Worm (Caenorhabditis elegans): ENCODE data around the gene fbxb-34.

Gene fbxb-34

ce11 chrII:627913-628312 lies 40.3 kb downstream of the fbxb-34 start:
- TF ChIP-seq unc-62 (GFP tag; optimal IDR thresholded peaks at IDR 0.05): no peak

DNA sequence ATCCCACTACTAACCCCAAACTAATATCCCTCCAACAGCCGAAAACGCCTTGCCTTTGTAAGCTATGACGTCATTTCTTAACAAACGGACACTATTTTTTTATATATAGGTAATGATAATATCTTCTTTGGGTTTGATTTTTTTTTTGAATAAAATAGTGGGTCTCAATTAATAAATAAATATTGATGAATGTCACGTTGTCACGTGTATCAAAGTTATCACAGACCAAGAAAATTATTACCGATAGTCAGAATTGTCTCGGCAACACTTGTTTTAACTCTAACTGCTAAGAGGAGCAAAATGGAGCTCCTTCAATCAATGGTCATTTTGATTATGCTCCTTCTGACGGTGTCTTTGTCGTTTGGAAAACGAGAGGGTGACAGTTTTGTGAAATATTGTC lies 46.4 kb downstream of the fbxb-34 start, which contains the start of gene T04B8.1:
Gene T04B8.1, plus strand, starts transcription at position 301 of the 400 bp plus-strand sequence.
- TF ChIP-seq unc-62 (GFP tag; optimal IDR thresholded peaks at IDR 0.05): no peak

Data from whole organism, dauer.